Fruit fly (Drosophila melanogaster): ENCODE data around the gene CG34164.
A peak's percentile ranks its signal among the peaks of the same experiment; 100 is the strongest.

The CG34164 gene

dm6 chr2L:12007331-12007791 lies 48.8 kb upstream of the CG34164 start (continued):
- TF ChIP-seq CoRest (tag; optimal IDR thresholded peaks at IDR 0.05) (peak; percentile 21), dan (GFP tag; IDR thresholded peaks at IDR 0.05) (no peak), slbo (GFP tag; IDR thresholded peaks at IDR 0.05) (no peak), Mrtf (GFP tag; IDR thresholded peaks at IDR 0.05) (no peak), pb (GFP tag; optimal IDR thresholded peaks at IDR 0.05) (peak; percentile 87), nerfin-1 (tag; optimal IDR thresholded peaks at IDR 0.05) (peak; percentile 88), CG15073 (GFP tag; optimal IDR thresholded peaks at IDR 0.05) (no peak), CG8089 (GFP tag; optimal IDR thresholded peaks at IDR 0.05) (peak; percentile 66), bab2 (GFP tag; optimal IDR thresholded peaks at IDR 0.05) (no peak), Hey (tag; optimal IDR thresholded peaks at IDR 0.05) (peak; percentile 75), ssp (GFP tag; IDR thresholded peaks at IDR 0.05) (no peak), lilli (GFP tag; optimal IDR thresholded peaks at IDR 0.05) (no peak), Oli (tag; optimal IDR thresholded peaks at IDR 0.05) (peak; percentile 35), Sry-β (GFP tag; optimal IDR thresholded peaks at IDR 0.05) (peak; percentile 46), klu (GFP tag; IDR thresholded peaks at IDR 0.05) (no peak), Hsf (GFP tag; optimal IDR thresholded peaks at IDR 0.05) (no peak), CG16813 (GFP tag; IDR thresholded peaks at IDR 0.05; ENCODE audit: partially characterized antibody) (no peak), Asciz (GFP tag; optimal IDR thresholded peaks at IDR 0.05) (no peak), CG12104 (GFP tag; optimal IDR thresholded peaks at IDR 0.05) (no peak), sqz (GFP tag; optimal IDR thresholded peaks at IDR 0.05) (peak; percentile 96), CG17385 (GFP tag; optimal IDR thresholded peaks at IDR 0.05) (peak; percentile 76), tx (GFP tag; optimal IDR thresholded peaks at IDR 0.05) (no peak), tll (GFP tag; optimal IDR thresholded peaks at IDR 0.05) (peak in 1 of 2 experiments; percentile 92), pho (GFP tag; optimal IDR thresholded peaks at IDR 0.05) (peak; percentile 28), dm (GFP tag; optimal IDR thresholded peaks at IDR 0.05) (peak; percentile 46), Hmx (GFP tag; optimal IDR thresholded peaks at IDR 0.05) (no peak), fd102C (GFP tag; optimal IDR thresholded peaks at IDR 0.05) (peak; percentile 50), CG18599 (GFP tag; optimal IDR thresholded peaks at IDR 0.05) (peak; percentile 58), CG4360 (GFP tag; IDR thresholded peaks at IDR 0.05) (no peak), crp (GFP tag; optimal IDR thresholded peaks at IDR 0.05) (no peak), maf-S (GFP tag; optimal IDR thresholded peaks at IDR 0.05) (no peak), Hand (GFP tag; optimal IDR thresholded peaks at IDR 0.05) (peak; percentile 66), CG15514 (GFP tag; optimal IDR thresholded peaks at IDR 0.05) (peak; percentile 75), CG4730 (GFP tag; IDR thresholded peaks at IDR 0.05) (no peak), Dref (GFP tag; IDR thresholded peaks at IDR 0.05) (no peak), gce (GFP tag; IDR thresholded peaks at IDR 0.05) (no peak), nerfin-2 (GFP tag; IDR thresholded peaks at IDR 0.05; ENCODE audit: partially characterized antibody) (no peak), CG9727 (GFP tag; optimal IDR thresholded peaks at IDR 0.05) (no peak), sob (GFP tag; IDR thresholded peaks at IDR 0.05) (no peak), CG11695 (GFP tag; IDR thresholded peaks at IDR 0.05) (no peak), Dip3 (GFP tag; optimal IDR thresholded peaks at IDR 0.05) (no peak), eve (GFP tag; optimal IDR thresholded peaks at IDR 0.05) (no peak), CG18476 (GFP tag; optimal IDR thresholded peaks at IDR 0.05) (no peak), CG14965 (GFP tag; optimal IDR thresholded peaks at IDR 0.05; ENCODE audit: borderline replicate concordance) (no peak), Spps (tag; optimal IDR thresholded peaks at IDR 0.05) (no peak), CG8478 (optimal IDR thresholded peaks at IDR 0.05) (peak; percentile 94), fru (optimal IDR thresholded peaks at IDR 0.05) (no peak), lbe (GFP tag; optimal IDR thresholded peaks at IDR 0.05) (no peak), CG16815 (GFP tag; optimal IDR thresholded peaks at IDR 0.05) (no peak), CG6813 (GFP tag; optimal IDR thresholded peaks at IDR 0.05) (peak; percentile 50), Xbp1 (GFP tag; optimal IDR thresholded peaks at IDR 0.05) (peak; percentile 33), CG8944 (GFP tag; optimal IDR thresholded peaks at IDR 0.05) (no peak)
